Worm (Caenorhabditis elegans) whole organism, midembryonic: Measurements from ENCODE around the gene acd-4.

ENCODE experiments used
- T22C8.4 ChIP-seq: fragments of 200-800 bp; sonication (Bioruptor generic); IDR thresholded peaks from 2 replicates; pipeline ENCODE4 v1.3.6; 2022; ENCODE audit warnings: missing genetic modification characterization, missing compliant biosample characterization
- cog-1 ChIP-seq: sonication (generic microtip); optimal IDR thresholded peaks from 2 replicates; lab custom pipeline; 2016; ENCODE audit warnings: missing genetic modification characterization, missing compliant biosample characterization
- flt-1 ChIP-seq: fragments of 200-800 bp; sonication (Bioruptor generic); IDR thresholded peaks from 2 replicates; pipeline ENCODE4 v1.3.6; 2022; ENCODE audit warnings: missing genetic modification characterization, missing compliant biosample characterization
- klf-2 ChIP-seq: fragments of 200-800 bp; sonication (Bioruptor generic); conservative IDR thresholded peaks from 2 replicates; pipeline ENCODE4 v1.3.6; 2022; ENCODE audit warnings: missing genetic modification reagents, missing genetic modification characterization, missing compliant biosample characterization
- med-1 ChIP-seq: sonication (generic microtip); optimal IDR thresholded peaks from 2 replicates; lab custom pipeline; 2017; ENCODE audit warnings: missing genetic modification characterization, mild to moderate bottlenecking, missing compliant biosample characterization, antibody characterized with exemption, missing genetic modification reagents; ENCODE audit not compliant: insufficient read depth
- tab-1 ChIP-seq: fragments of 200-800 bp; sonication (Bioruptor generic); IDR thresholded peaks from 2 replicates; pipeline ENCODE4 v1.3.6; 2022; ENCODE audit warnings: missing genetic modification characterization, missing compliant biosample characterization
- ztf-23 ChIP-seq: fragments of 200-800 bp; sonication (Bioruptor generic); IDR thresholded peaks from 2 replicates; pipeline ENCODE4 v1.3.6; 2022; ENCODE audit warnings: missing genetic modification reagents, missing genetic modification characterization, missing compliant biosample characterization
- ztf-29 ChIP-seq: fragments of 200-800 bp; sonication (Bioruptor generic); IDR thresholded peaks from 2 replicates; pipeline ENCODE4 v1.3.6; 2022; ENCODE audit warnings: missing genetic modification reagents, missing genetic modification characterization, missing compliant biosample characterization

ce11 chrV:8599957-8600356 lies 38.1 kb upstream of the acd-4 start:
- no peak for TF ChIP-seq cog-1
- no peak for TF ChIP-seq klf-2 (GFP tag; lab: Robert Waterston, UW)
- no peak for TF ChIP-seq flt-1
- no peak for TF ChIP-seq ztf-23 (GFP tag; lab: Robert Waterston, UW)
- TF ChIP-seq med-1 (GFP tag; lab: Kevin White, UChicago): no peak
- no peak for TF ChIP-seq T22C8.4 (GFP tag; lab: Robert Waterston, UW)
- TF ChIP-seq ztf-29 (GFP tag; lab: Robert Waterston, UW): no peak
- TF ChIP-seq tab-1 (GFP tag; lab: Robert Waterston, UW): no peak
